Worm (Caenorhabditis elegans) whole organism, young adult: ENCODE results near the gene rgs-10.

Experiments used
- B0019.2 ChIP-seq: fragments of 200-800 bp; sonication (Bioruptor generic); conservative IDR thresholded peaks from 2 replicates; pipeline ENCODE4 v1.3.6; 2022; ENCODE audit warnings: missing genetic modification reagents, missing genetic modification characterization, missing compliant biosample characterization
- Y79H2A.3 ChIP-seq: fragments of 200-800 bp; sonication (Bioruptor generic); conservative IDR thresholded peaks from 2 replicates; pipeline ENCODE4 v1.3.6; 2022; ENCODE audit warnings: missing genetic modification reagents, missing genetic modification characterization, missing compliant biosample characterization
- dpl-1 ChIP-seq: fragments of 150-350 bp; optimal IDR thresholded peaks from 2 replicates; lab custom pipeline; 2014; ENCODE audit warnings: missing biosample characterization, missing genetic modification reagents, missing genetic modification characterization
- pha-4 ChIP-seq: fragments of 150-350 bp; sonication (generic microtip); optimal IDR thresholded peaks from 2 replicates; lab custom pipeline; 2014; ENCODE audit warnings: missing biosample characterization, missing genetic modification reagents, missing genetic modification characterization
- unc-130 ChIP-seq: sonication (generic microtip); optimal IDR thresholded peaks from 2 replicates; lab custom pipeline; 2016; ENCODE audit warnings: missing genetic modification reagents, missing genetic modification characterization, missing compliant biosample characterization

- TF ChIP-seq pha-4 (no peak), B0019.2 (GFP tag; lab: Robert Waterston, UW) (no peak), dpl-1 (GFP tag; lab: Kevin White, UChicago) (no peak), unc-130 (GFP tag; lab: Kevin White, UChicago) (no peak), Y79H2A.3 (GFP tag; lab: Robert Waterston, UW) (no peak)
Observed at ce11 chrX:14929512-14929911, 33.0 kb upstream of the rgs-10 start.
